Fruit fly (Drosophila melanogaster) whole organism, embryonic: ENCODE results near the gene mwh.
A peak's percentile ranks its signal among the peaks of the same experiment; 100 is the strongest.

Experiments
- Atf6 ChIP-seq: fragments of 200-800 bp; sonication (Bioruptor generic); IDR thresholded peaks from 2 replicates; pipeline ENCODE4 v1.3.6; 2022; ENCODE audit warnings: missing biosample characterization, missing genetic modification characterization
- BtbVII ChIP-seq: fragments of 200-800 bp; sonication (Bioruptor generic); optimal IDR thresholded peaks from 3 replicates; lab custom pipeline; 2017; ENCODE audit warnings: missing biosample characterization, mild to moderate bottlenecking, missing genetic modification characterization
- CG10267 ChIP-seq: fragments of 200-800 bp; sonication (Bioruptor generic); optimal IDR thresholded peaks from 2 replicates; lab custom pipeline; 2018; ENCODE audit warnings: missing biosample characterization, mild to moderate bottlenecking, missing genetic modification characterization, moderate library complexity
- CG10321 ChIP-seq: fragments of 200-800 bp; sonication (Bioruptor generic); IDR thresholded peaks from 2 replicates; pipeline ENCODE4 v1.3.6; 2022; ENCODE audit warnings: missing biosample characterization, missing genetic modification characterization
- CG11398 ChIP-seq: fragments of 200-800 bp; sonication (Bioruptor generic); optimal IDR thresholded peaks from 2 replicates; lab custom pipeline; 2016; ENCODE audit warnings: missing biosample characterization, missing genetic modification characterization
- CG11456 ChIP-seq: fragments of 200-800 bp; sonication (Bioruptor generic); IDR thresholded peaks from 3 replicates; pipeline ENCODE4 v1.3.6; 2022; ENCODE audit warnings: missing biosample characterization, missing genetic modification characterization
- CG14667 ChIP-seq: fragments of 200-800 bp; sonication (Bioruptor generic); IDR thresholded peaks from 2 replicates; pipeline ENCODE4 v1.3.6; 2022; ENCODE audit warnings: missing biosample characterization, missing genetic modification characterization
- CG15514 ChIP-seq: fragments of 200-800 bp; sonication (Bioruptor generic); optimal IDR thresholded peaks from 3 replicates; lab custom pipeline; 2017; ENCODE audit warnings: missing biosample characterization, missing genetic modification characterization, mild to moderate bottlenecking, moderate library complexity, missing genetic modification reagents
- CG17361 ChIP-seq: fragments of 200-800 bp; sonication (Bioruptor generic); IDR thresholded peaks from 3 replicates; pipeline ENCODE4 v1.3.6; 2022; ENCODE audit warnings: missing biosample characterization, missing genetic modification characterization
- CG17568 ChIP-seq: fragments of 200-800 bp; sonication (Bioruptor generic); optimal IDR thresholded peaks from 2 replicates; lab custom pipeline; 2018; ENCODE audit warnings: missing biosample characterization, mild to moderate bottlenecking, missing genetic modification characterization, moderate library complexity
- CG17802 ChIP-seq: fragments of 200-800 bp; sonication (Bioruptor generic); optimal IDR thresholded peaks from 2 replicates; lab custom pipeline; 2018; ENCODE audit warnings: missing biosample characterization, mild to moderate bottlenecking, missing genetic modification characterization, moderate library complexity
- CG30403 ChIP-seq: fragments of 200-800 bp; sonication (Bioruptor generic); optimal IDR thresholded peaks from 3 replicates; lab custom pipeline; 2016; ENCODE audit warnings: missing biosample characterization, missing genetic modification characterization
- CG32767 ChIP-seq: fragments of 200-800 bp; sonication (Bioruptor generic); IDR thresholded peaks from 2 replicates; pipeline ENCODE4 v1.3.6; 2022; ENCODE audit warnings: missing biosample characterization, missing genetic modification characterization
- CG34376 ChIP-seq: fragments of 200-800 bp; sonication (Bioruptor generic); optimal IDR thresholded peaks from 2 replicates; lab custom pipeline; 2018; ENCODE audit warnings: missing biosample characterization, mild to moderate bottlenecking, missing genetic modification characterization
- CG3726 ChIP-seq: fragments of 200-800 bp; sonication (Bioruptor generic); IDR thresholded peaks from 3 replicates; pipeline ENCODE4, ENCODE4 v1.3.6; 2022; ENCODE audit warnings: missing biosample characterization, missing genetic modification characterization
- CG3838 ChIP-seq: fragments of 200-800 bp; sonication (Bioruptor generic); optimal IDR thresholded peaks from 3 replicates; lab custom pipeline; 2016; ENCODE audit warnings: missing biosample characterization, missing genetic modification characterization
- CG3995 ChIP-seq: fragments of 200-800 bp; sonication (Bioruptor generic); optimal IDR thresholded peaks from 3 replicates; lab custom pipeline; 2016; ENCODE audit warnings: missing biosample characterization, missing genetic modification characterization
- CG4360 ChIP-seq: fragments of 200-800 bp; sonication (Bioruptor generic); IDR thresholded peaks from 2 replicates; pipeline ENCODE4 v1.3.6; 2022; ENCODE audit warnings: missing biosample characterization, missing genetic modification characterization
- CG4424 ChIP-seq: fragments of 200-800 bp; sonication (Bioruptor generic); optimal IDR thresholded peaks from 3 replicates; lab custom pipeline; 2016; ENCODE audit warnings: missing biosample characterization, missing genetic modification characterization
- CG4617 ChIP-seq: fragments of 200-800 bp; sonication (Bioruptor generic); optimal IDR thresholded peaks from 3 replicates; lab custom pipeline; 2016; ENCODE audit warnings: missing biosample characterization, missing genetic modification characterization, borderline replicate concordance
- CG4707 ChIP-seq: fragments of 200-800 bp; sonication (Bioruptor generic); optimal IDR thresholded peaks from 2 replicates; lab custom pipeline; 2018; ENCODE audit warnings: missing biosample characterization, mild to moderate bottlenecking, missing genetic modification characterization, moderate library complexity
- CG6175 ChIP-seq: fragments of 200-800 bp; sonication (Bioruptor generic); IDR thresholded peaks from 3 replicates; pipeline ENCODE4 v1.3.6; 2022; ENCODE audit warnings: missing biosample characterization, missing genetic modification characterization
- CG6254 ChIP-seq: fragments of 200-800 bp; sonication (Bioruptor generic); optimal IDR thresholded peaks from 3 replicates; lab custom pipeline; 2017; ENCODE audit warnings: mild to moderate bottlenecking, missing biosample characterization, missing genetic modification reagents, missing genetic modification characterization
- CG9932 ChIP-seq: fragments of 200-800 bp; sonication (Bioruptor generic); IDR thresholded peaks from 2 replicates; pipeline ENCODE4 v1.3.6; 2022; ENCODE audit warnings: missing biosample characterization, missing genetic modification characterization
- Chrac-16 ChIP-seq: fragments of 200-800 bp; sonication (Bioruptor generic); optimal IDR thresholded peaks from 3 replicates; lab custom pipeline; 2016; ENCODE audit warnings: missing biosample characterization, missing genetic modification characterization
- CrebB ChIP-seq: fragments of 200-800 bp; sonication (Bioruptor generic); optimal IDR thresholded peaks from 3 replicates; lab custom pipeline; 2018; ENCODE audit warnings: missing biosample characterization, mild to moderate bottlenecking, missing genetic modification characterization
- HLH54F ChIP-seq: fragments of 200-800 bp; sonication (Bioruptor generic); optimal IDR thresholded peaks from 3 replicates; lab custom pipeline; 2016; ENCODE audit warnings: missing biosample characterization, missing genetic modification characterization
- Hmr ChIP-seq: fragments of 200-800 bp; sonication (Bioruptor generic); optimal IDR thresholded peaks from 3 replicates; lab custom pipeline; 2017; ENCODE audit warnings: mild to moderate bottlenecking, missing biosample characterization, missing genetic modification reagents, missing genetic modification characterization
- Mes4 ChIP-seq: fragments of 200-800 bp; sonication (Bioruptor generic); optimal IDR thresholded peaks from 2 replicates; lab custom pipeline; 2016; ENCODE audit warnings: missing biosample characterization, missing genetic modification characterization
- Myb ChIP-seq: fragments of 200-800 bp; sonication (Bioruptor generic); optimal IDR thresholded peaks from 2 replicates; lab custom pipeline; 2016; ENCODE audit warnings: missing biosample characterization, missing genetic modification characterization
- Poxn ChIP-seq: fragments of 200-800 bp; sonication (Bioruptor generic); IDR thresholded peaks from 2 replicates; pipeline ENCODE4 v1.3.6; 2022; ENCODE audit warnings: missing biosample characterization, missing genetic modification characterization
- ac ChIP-seq: fragments of 200-800 bp; sonication (Bioruptor generic); optimal IDR thresholded peaks from 3 replicates; lab custom pipeline; 2017; ENCODE audit warnings: missing biosample characterization, mild to moderate bottlenecking, missing genetic modification characterization
- amos ChIP-seq: fragments of 200-800 bp; sonication (Bioruptor generic); IDR thresholded peaks from 2 replicates; pipeline ENCODE4 v1.3.6; 2022; ENCODE audit warnings: missing biosample characterization, missing genetic modification characterization; ENCODE audit not compliant: partially characterized antibody
- cwo ChIP-seq: fragments of 200-800 bp; sonication (Bioruptor generic); optimal IDR thresholded peaks from 3 replicates; lab custom pipeline; 2017; ENCODE audit warnings: missing biosample characterization, missing genetic modification characterization, mild to moderate bottlenecking, moderate library complexity, missing genetic modification reagents
- dmrt99B ChIP-seq: fragments of 200-800 bp; sonication (Bioruptor generic); optimal IDR thresholded peaks from 2 replicates; lab custom pipeline; 2018; ENCODE audit warnings: missing biosample characterization, mild to moderate bottlenecking, missing genetic modification characterization, moderate library complexity
- dpn ChIP-seq, 2 experiments: fragments of 200-800 bp; sonication (Bioruptor generic); optimal IDR thresholded peaks; 3 replicates each; lab custom pipeline; 2016; ENCODE audit warnings: missing biosample characterization in 2 of 2, missing genetic modification characterization in 2 of 2
- fd64A ChIP-seq: fragments of 200-800 bp; sonication (Bioruptor generic); optimal IDR thresholded peaks from 3 replicates; lab custom pipeline; 2018; ENCODE audit warnings: missing biosample characterization, mild to moderate bottlenecking, missing genetic modification characterization
- hkb ChIP-seq, 2 experiments: fragments of 200-800 bp in 1 of 2; fragments of >200 bp in 1 of 2; sonication (Bioruptor generic) in 1 of 2; IDR thresholded peaks in 1 of 2; optimal IDR thresholded peaks in 1 of 2; 2 replicates each; pipeline versions ENCODE4 v1.3.6 to Lab custom; 2017 to 2022; ENCODE audit warnings: missing biosample characterization in 1 of 2, missing genetic modification characterization in 1 of 2
- kah ChIP-seq: fragments of 200-800 bp; sonication (Bioruptor generic); optimal IDR thresholded peaks from 2 replicates; lab custom pipeline; 2018; ENCODE audit warnings: missing biosample characterization, mild to moderate bottlenecking, missing genetic modification characterization
- kay ChIP-seq: fragments of 200-800 bp; sonication (Bioruptor generic); optimal IDR thresholded peaks from 2 replicates; lab custom pipeline; 2016; ENCODE audit warnings: missing biosample characterization, missing genetic modification characterization
- lmd ChIP-seq: fragments of 200-800 bp; sonication (Bioruptor generic); IDR thresholded peaks from 2 replicates; pipeline ENCODE4 v1.3.6; 2022; ENCODE audit warnings: missing biosample characterization, missing genetic modification characterization
- maf-S ChIP-seq: fragments of 200-800 bp; sonication (Bioruptor generic); optimal IDR thresholded peaks from 2 replicates; lab custom pipeline; 2016; ENCODE audit warnings: missing biosample characterization, missing genetic modification characterization
- nerfin-2 ChIP-seq: fragments of 200-800 bp; sonication (Bioruptor generic); IDR thresholded peaks from 2 replicates; pipeline ENCODE4 v1.3.6; 2022; ENCODE audit warnings: missing biosample characterization, missing genetic modification characterization; ENCODE audit not compliant: partially characterized antibody
- pita ChIP-seq: fragments of 200-800 bp; sonication (Bioruptor generic); optimal IDR thresholded peaks from 2 replicates; lab custom pipeline; 2017; ENCODE audit warnings: missing biosample characterization, mild to moderate bottlenecking, missing genetic modification characterization
- pum ChIP-seq: fragments of 200-800 bp; sonication (Bioruptor generic); optimal IDR thresholded peaks from 2 replicates; lab custom pipeline; 2016; ENCODE audit warnings: missing biosample characterization, missing genetic modification characterization
- ranshi ChIP-seq: fragments of 200-800 bp; sonication (Bioruptor generic); IDR thresholded peaks from 2 replicates; pipeline ENCODE4 v1.3.6; 2022; ENCODE audit warnings: missing biosample characterization, missing genetic modification characterization
- sc ChIP-seq, 3 experiments: fragments of >200 bp in 2 of 3; fragments of 200-800 bp in 1 of 3; sonication (Bioruptor generic) in 1 of 3; optimal IDR thresholded peaks; 2 replicates in 2 of 3; 3 replicates in 1 of 3; lab custom pipeline; 2017; ENCODE audit warnings: mild to moderate bottlenecking in 1 of 3, missing biosample characterization in 1 of 3, missing genetic modification characterization in 1 of 3, missing genetic modification reagents in 1 of 3
- tll ChIP-seq, 2 experiments: fragments of 200-800 bp in 1 of 2; fragments of >200 bp in 1 of 2; sonication (Bioruptor generic) in 1 of 2; optimal IDR thresholded peaks; 2 replicates each; lab custom pipeline; 2017 to 2019; ENCODE audit warnings: missing biosample characterization in 2 of 2, missing genetic modification characterization in 2 of 2, mild to moderate bottlenecking in 1 of 2, moderate library complexity in 1 of 2

The mwh gene

dm6 chr3L:1188936-1189659 lies 11.5 kb upstream of the mwh start, which contains the start of gene CG13912 (continued):
- TF ChIP-seq kay (peak; percentile 44), HLH54F (GFP tag; lab: Kevin White, UChicago) (no peak), CG3726 (GFP tag; lab: Robert Waterston, UW) (no peak), sc (optimal IDR thresholded peaks at IDR 0.05; lab: Kevin White, UChicago) (no peak), sc (GFP tag; optimal IDR thresholded peaks at IDR 0.05; lab: Kevin White, UChicago) (no peak), Myb (GFP tag; lab: Kevin White, UChicago) (peak; percentile 24), CG6254 (GFP tag; lab: Kevin White, UChicago) (peak; percentile 41), dmrt99B (tag; lab: Kevin White, UChicago) (peak; percentile 9), ac (GFP tag; lab: Kevin White, UChicago) (no peak), CG4617 (no peak), CG10321 (no peak), dpn (GFP tag; optimal IDR thresholded peaks at IDR 0.05; lab: Kevin White, UChicago) (peak; percentile 7 to 17), Poxn (GFP tag; lab: Robert Waterston, UW) (no peak), CG34376 (peak; percentile 99), Hmr (GFP tag; lab: Kevin White, UChicago) (peak; percentile 46), CG17361 (GFP tag; lab: Robert Waterston, UW) (no peak), CG9932 (GFP tag; lab: Robert Waterston, UW) (no peak), Chrac-16 (no peak), CG15514 (GFP tag; lab: Kevin White, UChicago) (no peak), cwo (peak; percentile 60), pita (GFP tag; lab: Kevin White, UChicago) (peak; percentile 76), nerfin-2 (GFP tag; lab: Robert Waterston, UW) (no peak), CG30403 (GFP tag; lab: Kevin White, UChicago) (no peak), ranshi (0 out of 2 replicates have a peak, but pooled peaks have one; percentile 14), CG11456 (GFP tag; lab: Robert Waterston, UW) (no peak), amos (GFP tag; lab: Robert Waterston, UW) (peak; percentile 48; the same call in 1 of the 2 replicates), CG10267 (tag; lab: Kevin White, UChicago) (no peak), CG4360 (GFP tag; lab: Robert Waterston, UW) (no peak), CG3995 (GFP tag; lab: Kevin White, UChicago) (no peak), CG17568 (GFP tag; lab: Kevin White, UChicago) (no peak), Mes4 (GFP tag; lab: Kevin White, UChicago) (no peak), CG4424 (GFP tag; lab: Kevin White, UChicago) (no peak), CG32767 (GFP tag; lab: Robert Waterston, UW) (no peak), BtbVII (GFP tag; lab: Kevin White, UChicago) (peak; percentile 77), CG6175 (no peak), CG11398 (GFP tag; lab: Kevin White, UChicago) (no peak), Atf6 (GFP tag; lab: Robert Waterston, UW) (no peak), CG17802 (peak; percentile 60), CG3838 (GFP tag; lab: Kevin White, UChicago) (no peak), CrebB (tag; lab: Kevin White, UChicago) (no peak), pum (GFP tag; lab: Kevin White, UChicago) (no peak), maf-S (GFP tag; lab: Kevin White, UChicago) (no peak), fd64A (GFP tag; lab: Kevin White, UChicago) (peak; percentile 63), CG4707 (GFP tag; lab: Kevin White, UChicago) (no peak), tll (GFP tag; optimal IDR thresholded peaks at IDR 0.05; lab: Kevin White, UChicago) (no peak), lmd (no peak), CG14667 (GFP tag; lab: Robert Waterston, UW) (no peak), kah (GFP tag; lab: Kevin White, UChicago) (peak; percentile 61), hkb (optimal IDR thresholded peaks at IDR 0.05; lab: Kevin White, UChicago) (peak; percentile 17), hkb (GFP tag; IDR thresholded peaks at IDR 0.05; lab: Robert Waterston, UW) (no peak)
